Fruit fly (Drosophila melanogaster) whole organism, wandering third instar larva: Measurements from ENCODE around the gene mthl14.

Experiments used
- CG32264 ChIP-seq: fragments of 200-800 bp; sonication (Bioruptor generic); optimal IDR thresholded peaks from 2 replicates; lab custom pipeline; 2016; ENCODE audit warnings: missing biosample characterization, missing genetic modification characterization
- CG9705 ChIP-seq: fragments of 200-800 bp; sonication (Bioruptor generic); optimal IDR thresholded peaks from 2 replicates; lab custom pipeline; 2018; ENCODE audit warnings: missing biosample characterization, mild to moderate bottlenecking, missing genetic modification characterization
- CrebA ChIP-seq: fragments of 200-800 bp; sonication (Bioruptor generic); optimal IDR thresholded peaks from 2 replicates; lab custom pipeline; 2016; ENCODE audit warnings: missing biosample characterization, mild to moderate bottlenecking, missing genetic modification characterization, borderline replicate concordance
- Dif ChIP-seq: fragments of 200-275, 200-300 bp; sonication (Bioruptor generic); optimal IDR thresholded peaks from 2 replicates; lab custom pipeline; 2018; ENCODE audit warnings: missing biosample characterization, missing genetic modification characterization; ENCODE audit not compliant: partially characterized antibody
- GATAd ChIP-seq: sonication (Bioruptor generic); optimal IDR thresholded peaks from 2 replicates; lab custom pipeline; 2016; ENCODE audit warnings: missing biosample characterization, missing genetic modification characterization
- Hr78 ChIP-seq: fragments of >200 bp; optimal IDR thresholded peaks from 2 replicates; lab custom pipeline; 2017; ENCODE audit warnings: missing biosample characterization, missing genetic modification characterization
- Hr83 ChIP-seq: fragments of 200-300 bp; sonication (Bioruptor generic); optimal IDR thresholded peaks from 2 replicates; lab custom pipeline; 2016; ENCODE audit warnings: missing biosample characterization, mild to moderate bottlenecking, missing genetic modification characterization, moderate library complexity; ENCODE audit not compliant: poor library complexity, severe bottlenecking
- Jra ChIP-seq: sonication (Bioruptor generic); optimal IDR thresholded peaks from 2 replicates; lab custom pipeline; 2016; ENCODE audit warnings: missing biosample characterization, missing genetic modification characterization
- Mio ChIP-seq: sonication (Bioruptor generic); optimal IDR thresholded peaks from 2 replicates; lab custom pipeline; 2016; ENCODE audit warnings: missing biosample characterization, missing genetic modification characterization
- N ChIP-seq: fragments of >200 bp; optimal IDR thresholded peaks from 2 replicates; lab custom pipeline; 2018; ENCODE audit warnings: missing biosample characterization, missing external identifiers, missing genetic modification characterization
- Rel ChIP-seq, 2 experiments: fragments of 200-800 bp; sonication (Bioruptor generic) in 1 of 2; optimal IDR thresholded peaks; 2 replicates in 1 of 2; 3 replicates in 1 of 2; lab custom pipeline; 2016 to 2019; ENCODE audit warnings: mild to moderate bottlenecking in 2 of 2, missing biosample characterization in 2 of 2, missing genetic modification characterization in 2 of 2, moderate library complexity in 1 of 2
- Sp1 ChIP-seq: fragments of 200-800 bp; sonication (Bioruptor generic); optimal IDR thresholded peaks from 3 replicates; lab custom pipeline; 2019; ENCODE audit warnings: missing biosample characterization, mild to moderate bottlenecking, missing genetic modification characterization, moderate library complexity
- Vsx2 ChIP-seq: fragments of 200-300, 225-300 bp; sonication (Bioruptor generic); optimal IDR thresholded peaks from 2 replicates; lab custom pipeline; 2018; ENCODE audit warnings: missing biosample characterization, missing genetic modification characterization; ENCODE audit not compliant: partially characterized antibody
- br ChIP-seq: fragments of 200-800 bp; sonication (Bioruptor generic); optimal IDR thresholded peaks from 2 replicates; lab custom pipeline; 2016; ENCODE audit warnings: missing biosample characterization, missing genetic modification characterization
- brk ChIP-seq: fragments of 200-800 bp; sonication (Bioruptor generic); optimal IDR thresholded peaks from 2 replicates; lab custom pipeline; 2016; ENCODE audit warnings: missing biosample characterization, mild to moderate bottlenecking, missing genetic modification characterization
- dl ChIP-seq, 2 experiments: fragments of 175-275, 200-275 bp in 1 of 2; fragments of 200-275 bp in 1 of 2; sonication (Bioruptor generic); optimal IDR thresholded peaks; lab custom pipeline; 2018; ENCODE audit warnings: mild to moderate bottlenecking in 2 of 2, missing biosample characterization in 2 of 2, missing genetic modification characterization in 2 of 2, moderate library complexity in 2 of 2; ENCODE audit not compliant: partially characterized antibody in 2 of 2, insufficient read depth in 1 of 2
- dmrt93B ChIP-seq: fragments of 200-800 bp; sonication (Bioruptor generic); optimal IDR thresholded peaks from 2 replicates; lab custom pipeline; 2018; ENCODE audit warnings: missing biosample characterization, mild to moderate bottlenecking, missing genetic modification characterization
- dsf ChIP-seq: sonication (Bioruptor generic); optimal IDR thresholded peaks from 2 replicates; lab custom pipeline; 2016; ENCODE audit warnings: missing biosample characterization, missing genetic modification characterization, borderline replicate concordance
- ey ChIP-seq: fragments of 200-800 bp; sonication (Bioruptor generic); optimal IDR thresholded peaks from 2 replicates; lab custom pipeline; 2016; ENCODE audit warnings: missing biosample characterization, missing genetic modification characterization
- fru ChIP-seq: fragments of 200-800 bp; sonication (Bioruptor generic); optimal IDR thresholded peaks from 3 replicates; lab custom pipeline; 2016; ENCODE audit warnings: missing biosample characterization, mild to moderate bottlenecking, missing genetic modification characterization
- h ChIP-seq: fragments of 200-800 bp; sonication (Bioruptor generic); optimal IDR thresholded peaks from 3 replicates; lab custom pipeline; 2016; ENCODE audit warnings: missing biosample characterization, mild to moderate bottlenecking, missing genetic modification characterization
- jim ChIP-seq: fragments of 175-275, 200-325 bp; sonication (Bioruptor generic); optimal IDR thresholded peaks from 2 replicates; lab custom pipeline; 2016; ENCODE audit warnings: missing biosample characterization, mild to moderate bottlenecking, missing genetic modification characterization
- lola ChIP-seq: fragments of >200 bp; optimal IDR thresholded peaks from 2 replicates; lab custom pipeline; 2017; ENCODE audit warnings: missing biosample characterization, missing genetic modification characterization
- pan ChIP-seq: fragments of >200 bp; optimal IDR thresholded peaks from 2 replicates; lab custom pipeline; 2017
- rgr ChIP-seq: fragments of 200-800 bp; sonication (Bioruptor generic); optimal IDR thresholded peaks from 3 replicates; lab custom pipeline; 2016; ENCODE audit warnings: missing biosample characterization, mild to moderate bottlenecking, missing genetic modification characterization
- sage ChIP-seq: fragments of 200-800 bp; sonication (Bioruptor generic); optimal IDR thresholded peaks from 2 replicates; lab custom pipeline; 2016; ENCODE audit warnings: missing biosample characterization, mild to moderate bottlenecking, missing genetic modification characterization
- sv ChIP-seq: fragments of 200-800 bp; sonication (Bioruptor generic); optimal IDR thresholded peaks from 3 replicates; lab custom pipeline; 2016; ENCODE audit warnings: missing biosample characterization, missing genetic modification characterization
- usp ChIP-seq: fragments of >200 bp; optimal IDR thresholded peaks from 2 replicates; lab custom pipeline; 2017; ENCODE audit warnings: missing biosample characterization, missing genetic modification characterization
- woc ChIP-seq: sonication (Bioruptor generic); optimal IDR thresholded peaks from 2 replicates; lab custom pipeline; 2016; ENCODE audit warnings: missing biosample characterization, mild to moderate bottlenecking, missing genetic modification characterization

mthl14 gene

DNA sequence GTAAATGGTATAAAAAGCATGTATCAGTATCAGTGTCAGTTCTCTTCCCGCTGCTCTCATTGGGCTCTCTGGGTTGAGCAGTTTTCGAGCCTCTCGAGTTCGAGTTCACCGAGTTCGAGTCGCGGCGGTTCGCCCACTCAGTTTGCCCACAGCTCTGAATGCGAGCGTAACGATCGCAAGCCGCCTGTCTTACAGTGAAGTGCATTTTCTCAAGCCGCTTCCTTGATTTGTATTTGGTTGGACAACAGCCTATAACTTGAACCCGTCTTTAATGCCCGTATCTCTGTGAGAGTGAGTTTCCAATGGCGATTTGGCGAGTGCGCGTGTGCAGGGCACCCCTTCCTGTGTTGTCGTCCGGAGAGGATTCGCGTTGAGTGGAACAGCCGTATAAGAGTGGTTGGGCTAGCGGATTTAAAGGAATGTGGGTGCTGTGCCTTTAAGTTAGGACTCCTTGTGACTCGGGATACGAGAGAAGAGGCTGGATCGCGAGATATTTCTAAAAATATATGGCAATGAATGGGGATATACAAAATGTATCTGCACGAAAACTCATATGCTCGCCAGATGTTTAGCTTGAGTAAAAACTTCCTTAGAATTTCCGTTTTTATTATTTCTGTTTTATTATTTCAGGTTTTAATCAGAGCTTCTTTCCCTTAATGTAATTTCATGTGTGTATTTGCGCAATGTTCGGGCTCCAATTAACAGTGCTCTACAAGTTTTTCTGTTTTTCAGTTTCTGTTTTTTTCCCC, 24.4 kb downstream of the mthl14 start:
- no peak for TF ChIP-seq CG9705 (GFP tag; lab: Kevin White, UChicago)
- no peak for TF ChIP-seq Rel (GFP tag; optimal IDR thresholded peaks at IDR 0.05; lab: Kevin White, UChicago)
- TF ChIP-seq Rel (tag; optimal IDR thresholded peaks at IDR 0.05; lab: Kevin White, UChicago): peak; percentile 11
- peak; percentile 15 for TF ChIP-seq br (GFP tag; lab: Kevin White, UChicago)
- TF ChIP-seq CG32264: no peak
- no peak for TF ChIP-seq CrebA (GFP tag; lab: Kevin White, UChicago)
- TF ChIP-seq Sp1 (GFP tag; lab: Kevin White, UChicago): no peak
- no peak for TF ChIP-seq Hr78 (GFP tag; lab: Kevin White, UChicago)
- TF ChIP-seq dl (GFP tag; optimal IDR thresholded peaks at IDR 0.05; lab: Kevin White, UChicago; ENCODE audit: insufficient read depth in 1 of 2, partially characterized antibody in 2 of 2): peak; percentile 74
- TF ChIP-seq sage (GFP tag; lab: Kevin White, UChicago): no peak
- TF ChIP-seq Hr83 (GFP tag; lab: Kevin White, UChicago): peak; percentile 41
- peak; percentile 50 for TF ChIP-seq Jra (GFP tag; lab: Kevin White, UChicago)
- no peak for TF ChIP-seq lola
- TF ChIP-seq Vsx2: peak; percentile 41
- TF ChIP-seq fru (GFP tag; lab: Kevin White, UChicago): no peak
- peak; percentile 64 for TF ChIP-seq Dif (GFP tag; lab: Kevin White, UChicago)

DNA sequence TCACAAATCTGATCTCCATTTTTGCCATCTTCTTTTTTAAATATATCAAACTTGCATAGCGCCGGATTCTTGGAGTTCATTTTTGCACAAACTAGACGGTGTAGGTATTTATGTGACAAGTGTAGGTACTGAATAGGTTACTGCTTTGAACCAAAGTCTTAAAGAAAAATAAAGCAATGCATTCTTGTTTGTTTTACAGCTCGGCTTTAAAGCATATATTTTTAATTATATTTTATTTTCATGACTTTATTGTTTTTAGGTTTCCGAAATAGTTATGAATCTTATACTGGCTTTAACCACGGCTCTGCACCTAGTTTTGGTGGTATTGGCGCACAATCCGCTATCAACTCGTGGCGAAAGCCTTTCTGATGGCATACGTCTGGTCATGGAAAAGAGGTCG, 26.0 kb downstream of the mthl14 start, which contains the start of gene CG32845:
CG32845 (minus strand) TSS at position 101 of the 400 bp plus-strand sequence.
- TF ChIP-seq GATAd (GFP tag; lab: Kevin White, UChicago): no peak
- no peak for TF ChIP-seq h (GFP tag; lab: Kevin White, UChicago)
- no peak for TF ChIP-seq Mio (GFP tag; lab: Kevin White, UChicago)
- no peak for TF ChIP-seq N
- no peak for TF ChIP-seq Dif (GFP tag; lab: Kevin White, UChicago)
- TF ChIP-seq ey (GFP tag; lab: Kevin White, UChicago): no peak
- no peak for TF ChIP-seq brk (GFP tag; lab: Kevin White, UChicago)
- no peak for TF ChIP-seq rgr
- TF ChIP-seq Jra (GFP tag; lab: Kevin White, UChicago): no peak
- TF ChIP-seq br (GFP tag; lab: Kevin White, UChicago): no peak
- no peak for TF ChIP-seq Sp1 (GFP tag; lab: Kevin White, UChicago)
- TF ChIP-seq CG9705 (GFP tag; lab: Kevin White, UChicago): no peak

DNA sequence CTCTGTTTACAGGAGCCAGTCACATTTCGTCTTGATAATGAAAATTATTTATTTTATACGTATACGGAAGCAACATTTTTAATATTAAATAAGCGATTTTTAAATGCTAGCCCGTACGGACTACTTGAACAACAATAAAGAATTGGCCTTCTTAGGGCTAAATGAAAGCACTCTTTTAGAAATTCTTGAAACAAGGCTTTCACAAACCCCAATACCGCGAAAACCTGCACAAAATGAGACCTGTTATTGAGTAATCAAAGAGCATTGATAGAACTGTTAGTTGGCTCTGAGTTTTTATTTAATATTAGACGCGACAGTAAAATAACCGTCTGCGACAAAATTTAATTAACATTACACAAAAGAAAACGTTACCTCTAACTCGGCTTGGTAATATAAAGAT, 27.6 kb downstream of the mthl14 start, which contains the start of gene ttm2:
ttm2 (plus strand) TSS at position 301 of the 400 bp plus-strand sequence.
- no peak for TF ChIP-seq dsf (GFP tag; lab: Kevin White, UChicago)
- no peak for TF ChIP-seq dmrt93B (GFP tag; lab: Kevin White, UChicago)
- no peak for TF ChIP-seq usp
- no peak for TF ChIP-seq Hr83 (GFP tag; lab: Kevin White, UChicago)
- no peak for TF ChIP-seq dl (GFP tag; optimal IDR thresholded peaks at IDR 0.05; lab: Kevin White, UChicago; ENCODE audit: insufficient read depth in 1 of 2, partially characterized antibody in 2 of 2)
- no peak for TF ChIP-seq woc (GFP tag; lab: Kevin White, UChicago)
- no peak for TF ChIP-seq sv (GFP tag; lab: Kevin White, UChicago)
- no peak for TF ChIP-seq br (GFP tag; lab: Kevin White, UChicago)
- no peak for TF ChIP-seq Hr78 (GFP tag; lab: Kevin White, UChicago)
- no peak for TF ChIP-seq Jra (GFP tag; lab: Kevin White, UChicago)
- no peak for TF ChIP-seq pan (lab: Kevin White, UChicago)
- no peak for TF ChIP-seq lola
- TF ChIP-seq jim (GFP tag; lab: Kevin White, UChicago): no peak
- no peak for TF ChIP-seq brk (GFP tag; lab: Kevin White, UChicago)
- no peak for TF ChIP-seq Vsx2
- no peak for TF ChIP-seq ey (GFP tag; lab: Kevin White, UChicago)
- no peak for TF ChIP-seq CG32264
- TF ChIP-seq Mio (GFP tag; lab: Kevin White, UChicago): no peak
